Fruit fly (Drosophila melanogaster) whole organism, embryonic: Measurements from ENCODE around the gene CG11178.

ENCODE experiments used
- CG10431 ChIP-seq: fragments of 200-800 bp; sonication (Bioruptor generic); optimal IDR thresholded peaks from 3 replicates; lab custom pipeline; 2018; ENCODE audit warnings: missing biosample characterization, mild to moderate bottlenecking, missing genetic modification characterization
- CG10654 ChIP-seq: fragments of 200-800 bp; sonication (Bioruptor generic); optimal IDR thresholded peaks from 2 replicates; lab custom pipeline; 2016; ENCODE audit warnings: missing biosample characterization, missing genetic modification characterization
- CG11093 ChIP-seq: fragments of 200-800 bp; sonication (Bioruptor generic); IDR thresholded peaks from 3 replicates; pipeline ENCODE4 v1.3.6; 2022; ENCODE audit warnings: missing biosample characterization, missing genetic modification characterization
- CG11456 ChIP-seq: fragments of 200-800 bp; sonication (Bioruptor generic); IDR thresholded peaks from 3 replicates; pipeline ENCODE4 v1.3.6; 2022; ENCODE audit warnings: missing biosample characterization, missing genetic modification characterization
- CG12299 ChIP-seq: fragments of 200-800 bp; sonication (Bioruptor generic); optimal IDR thresholded peaks from 2 replicates; lab custom pipeline; 2018; ENCODE audit warnings: missing biosample characterization, mild to moderate bottlenecking, missing genetic modification characterization
- CG13624 ChIP-seq: fragments of 200-800 bp; sonication (Bioruptor generic); optimal IDR thresholded peaks from 2 replicates; lab custom pipeline; 2016; ENCODE audit warnings: missing biosample characterization, missing genetic modification characterization
- CG15514 ChIP-seq: fragments of 200-800 bp; sonication (Bioruptor generic); optimal IDR thresholded peaks from 3 replicates; lab custom pipeline; 2017; ENCODE audit warnings: missing biosample characterization, missing genetic modification characterization, mild to moderate bottlenecking, moderate library complexity, missing genetic modification reagents
- CG16813 ChIP-seq: fragments of 200-800 bp; sonication (Bioruptor generic); IDR thresholded peaks from 3 replicates; pipeline ENCODE4 v1.3.6; 2022; ENCODE audit warnings: missing biosample characterization, missing genetic modification characterization; ENCODE audit not compliant: partially characterized antibody
- CG17328 ChIP-seq: fragments of 200-800 bp; sonication (Bioruptor generic); IDR thresholded peaks from 2 replicates; pipeline ENCODE4 v1.3.6; 2022; ENCODE audit warnings: missing biosample characterization, missing genetic modification characterization
- CG17612 ChIP-seq: fragments of 200-800 bp; sonication (Bioruptor generic); IDR thresholded peaks from 2 replicates; pipeline ENCODE4 v1.3.6; 2022; ENCODE audit warnings: missing biosample characterization, missing genetic modification characterization
- CG2875 ChIP-seq: fragments of 200-800 bp; sonication (Bioruptor generic); optimal IDR thresholded peaks from 2 replicates; lab custom pipeline; 2017; ENCODE audit warnings: missing biosample characterization, mild to moderate bottlenecking, missing genetic modification characterization, missing genetic modification reagents
- CG2889 ChIP-seq: fragments of 200-800 bp; sonication (Bioruptor generic); IDR thresholded peaks from 3 replicates; pipeline ENCODE4 v1.3.6; 2022; ENCODE audit warnings: missing biosample characterization, missing genetic modification characterization
- CG31224 ChIP-seq: fragments of 200-800 bp; sonication (Bioruptor generic); IDR thresholded peaks from 2 replicates; pipeline ENCODE4 v1.3.6; 2022; ENCODE audit warnings: missing biosample characterization, missing genetic modification characterization
- CG31365 ChIP-seq: fragments of 200-800 bp; sonication (Bioruptor generic); optimal IDR thresholded peaks from 2 replicates; lab custom pipeline; 2018; ENCODE audit warnings: missing biosample characterization, mild to moderate bottlenecking, missing genetic modification characterization
- CG31388 ChIP-seq: fragments of 200-800 bp; sonication (Bioruptor generic); optimal IDR thresholded peaks from 2 replicates; lab custom pipeline; 2016; ENCODE audit warnings: missing biosample characterization, missing genetic modification characterization
- CG7987 ChIP-seq: fragments of 200-800 bp; sonication (Bioruptor generic); optimal IDR thresholded peaks from 2 replicates; lab custom pipeline; 2018; ENCODE audit warnings: missing biosample characterization, mild to moderate bottlenecking, missing genetic modification characterization, moderate library complexity
- CG8089 ChIP-seq: fragments of 200-800 bp; sonication (Bioruptor generic); optimal IDR thresholded peaks from 3 replicates; lab custom pipeline; 2016; ENCODE audit warnings: missing biosample characterization, missing genetic modification characterization
- CG9817 ChIP-seq: fragments of 200-800 bp; sonication (Bioruptor generic); optimal IDR thresholded peaks from 2 replicates; lab custom pipeline; 2018; ENCODE audit warnings: missing biosample characterization, mild to moderate bottlenecking, missing genetic modification characterization, moderate library complexity
- Camta ChIP-seq: fragments of 200-800 bp; sonication (Bioruptor generic); optimal IDR thresholded peaks from 2 replicates; lab custom pipeline; 2016; ENCODE audit warnings: missing biosample characterization, missing genetic modification characterization
- Ets97D ChIP-seq: fragments of 200-800 bp; sonication (Bioruptor generic); optimal IDR thresholded peaks from 3 replicates; lab custom pipeline; 2016; ENCODE audit warnings: missing biosample characterization, missing genetic modification characterization
- H15 ChIP-seq: fragments of 200-800 bp; sonication (Bioruptor generic); IDR thresholded peaks from 3 replicates; pipeline ENCODE4 v1.3.6; 2022; ENCODE audit warnings: missing biosample characterization, missing genetic modification characterization
- HLHmδ ChIP-seq: fragments of 200-800 bp; sonication (Bioruptor generic); optimal IDR thresholded peaks from 2 replicates; lab custom pipeline; 2018; ENCODE audit warnings: missing biosample characterization, mild to moderate bottlenecking, missing genetic modification characterization, moderate library complexity
- HmgZ ChIP-seq: fragments of 200-800 bp; sonication (Bioruptor generic); optimal IDR thresholded peaks from 2 replicates; lab custom pipeline; 2018; ENCODE audit warnings: missing biosample characterization, mild to moderate bottlenecking, missing genetic modification characterization
- Hr3 ChIP-seq: fragments of 200-800 bp; sonication (Bioruptor generic); optimal IDR thresholded peaks from 3 replicates; lab custom pipeline; 2016; ENCODE audit warnings: missing biosample characterization, missing genetic modification characterization
- Max ChIP-seq: fragments of 200-800 bp; sonication (Bioruptor generic); optimal IDR thresholded peaks from 2 replicates; lab custom pipeline; 2016; ENCODE audit warnings: missing biosample characterization, mild to moderate bottlenecking, missing genetic modification characterization
- Side ChIP-seq: fragments of 200-800 bp; sonication (Bioruptor generic); optimal IDR thresholded peaks from 2 replicates; lab custom pipeline; 2016; ENCODE audit warnings: missing biosample characterization, missing genetic modification characterization
- Vsx1 ChIP-seq: fragments of 200-800 bp; sonication (Bioruptor generic); optimal IDR thresholded peaks from 2 replicates; lab custom pipeline; 2017; ENCODE audit warnings: missing biosample characterization, mild to moderate bottlenecking, missing genetic modification characterization, missing genetic modification reagents
- bcd ChIP-seq: fragments of 200-800 bp; sonication (Bioruptor generic); optimal IDR thresholded peaks from 2 replicates; lab custom pipeline; 2017; ENCODE audit warnings: missing biosample characterization, mild to moderate bottlenecking, missing genetic modification characterization
- cad ChIP-seq: fragments of >200 bp; optimal IDR thresholded peaks from 2 replicates; lab custom pipeline; 2017; ENCODE audit warnings: missing biosample characterization, missing genetic modification characterization
- cato ChIP-seq: fragments of 200-800 bp; sonication (Bioruptor generic); optimal IDR thresholded peaks from 2 replicates; lab custom pipeline; 2016; ENCODE audit warnings: missing biosample characterization, missing genetic modification characterization, borderline replicate concordance
- corto ChIP-seq: fragments of 200-800 bp; sonication (Bioruptor generic); optimal IDR thresholded peaks from 2 replicates; lab custom pipeline; 2016; ENCODE audit warnings: missing biosample characterization, mild to moderate bottlenecking, missing genetic modification characterization, moderate library complexity
- crol ChIP-seq: fragments of 200-800 bp; sonication (Bioruptor generic); IDR thresholded peaks from 2 replicates; pipeline ENCODE4 v1.3.6; 2022; ENCODE audit warnings: missing biosample characterization, missing genetic modification characterization
- dpn ChIP-seq, 2 experiments: fragments of 200-800 bp; sonication (Bioruptor generic); optimal IDR thresholded peaks; 3 replicates each; lab custom pipeline; 2016; ENCODE audit warnings: missing biosample characterization in 2 of 2, missing genetic modification characterization in 2 of 2
- gem ChIP-seq: fragments of 200-800 bp; sonication (Bioruptor generic); optimal IDR thresholded peaks from 2 replicates; lab custom pipeline; 2019; ENCODE audit warnings: missing biosample characterization, mild to moderate bottlenecking, missing genetic modification characterization, moderate library complexity
- grau ChIP-seq: fragments of 200-800 bp; optimal IDR thresholded peaks from 3 replicates; lab custom pipeline; 2019; ENCODE audit warnings: missing biosample characterization, mild to moderate bottlenecking, missing genetic modification characterization, moderate library complexity
- h ChIP-seq: fragments of >200 bp; optimal IDR thresholded peaks from 2 replicates; lab custom pipeline; 2017
- hb ChIP-seq: fragments of 200-800 bp; sonication (Bioruptor generic); IDR thresholded peaks from 3 replicates; pipeline ENCODE4 v1.3.6; 2022; ENCODE audit warnings: missing biosample characterization, missing genetic modification characterization; ENCODE audit not compliant: partially characterized antibody
- ind ChIP-seq: fragments of 200-800 bp; sonication (Bioruptor generic); optimal IDR thresholded peaks from 3 replicates; lab custom pipeline; 2016; ENCODE audit warnings: missing biosample characterization, missing genetic modification characterization
- insv ChIP-seq, 2 experiments: fragments of 200-800 bp; sonication (Bioruptor generic); optimal IDR thresholded peaks; 3 replicates each; lab custom pipeline; 2016 to 2018; ENCODE audit warnings: missing biosample characterization in 2 of 2, missing genetic modification characterization in 2 of 2
- kah ChIP-seq: fragments of 200-800 bp; sonication (Bioruptor generic); optimal IDR thresholded peaks from 2 replicates; lab custom pipeline; 2018; ENCODE audit warnings: missing biosample characterization, mild to moderate bottlenecking, missing genetic modification characterization
- kay ChIP-seq: fragments of 200-800 bp; sonication (Bioruptor generic); optimal IDR thresholded peaks from 2 replicates; lab custom pipeline; 2016; ENCODE audit warnings: missing biosample characterization, missing genetic modification characterization
- lab ChIP-seq: fragments of 200-800 bp; sonication (Bioruptor generic); optimal IDR thresholded peaks from 3 replicates; lab custom pipeline; 2017; ENCODE audit warnings: missing biosample characterization, missing genetic modification characterization, mild to moderate bottlenecking, moderate library complexity, missing genetic modification reagents
- lmd ChIP-seq: fragments of 200-800 bp; sonication (Bioruptor generic); IDR thresholded peaks from 2 replicates; pipeline ENCODE4 v1.3.6; 2022; ENCODE audit warnings: missing biosample characterization, missing genetic modification characterization
- maf-S ChIP-seq: fragments of 200-800 bp; sonication (Bioruptor generic); optimal IDR thresholded peaks from 2 replicates; lab custom pipeline; 2016; ENCODE audit warnings: missing biosample characterization, missing genetic modification characterization
- peb ChIP-seq: fragments of 200-800 bp; sonication (Bioruptor generic); IDR thresholded peaks from 2 replicates; pipeline ENCODE4 v1.3.6; 2022; ENCODE audit warnings: missing biosample characterization, missing genetic modification characterization
- tio ChIP-seq: fragments of 200-800 bp; sonication (Bioruptor generic); optimal IDR thresholded peaks from 2 replicates; lab custom pipeline; 2017; ENCODE audit warnings: missing biosample characterization, missing genetic modification characterization, inconsistent platforms
- trh ChIP-seq: fragments of 200-800 bp; sonication (Bioruptor generic); optimal IDR thresholded peaks from 2 replicates; lab custom pipeline; 2016; ENCODE audit warnings: missing biosample characterization, missing genetic modification characterization
- wor ChIP-seq: fragments of 200-800 bp; sonication (Bioruptor generic); IDR thresholded peaks from 2 replicates; pipeline ENCODE4 v1.3.6; 2022; ENCODE audit warnings: missing biosample characterization, missing genetic modification characterization
- zfh1 ChIP-seq: fragments of 200-800 bp; sonication (Bioruptor generic); IDR thresholded peaks from 3 replicates; pipeline ENCODE4 v1.3.6; 2022; ENCODE audit warnings: missing biosample characterization, missing genetic modification characterization
- zfh2 ChIP-seq: fragments of 200-800 bp; sonication (Bioruptor generic); optimal IDR thresholded peaks from 2 replicates; lab custom pipeline; 2016; ENCODE audit warnings: missing biosample characterization, missing genetic modification characterization

CG11178 gene

dm6 chrX:13634254-13634999, 28.9 kb downstream of the CG11178 start (continued):
- TF ChIP-seq CG11093 (GFP tag; lab: Robert Waterston, UW) (no peak), trh (GFP tag; lab: Kevin White, UChicago) (no peak), CG12299 (tag; lab: Kevin White, UChicago) (peak; percentile 53), HLHmδ (no peak), cato (GFP tag; lab: Kevin White, UChicago) (no peak), CG7987 (GFP tag; lab: Kevin White, UChicago) (peak; percentile 63), kay (no peak), Hr3 (GFP tag; lab: Kevin White, UChicago) (peak; percentile 18), CG31388 (GFP tag; lab: Kevin White, UChicago) (no peak), ind (GFP tag; lab: Kevin White, UChicago) (peak; percentile 8), zfh2 (GFP tag; lab: Kevin White, UChicago) (peak; percentile 71), CG13624 (peak; percentile 51), gem (tag; lab: Kevin White, UChicago) (peak; percentile 33), zfh1 (GFP tag; lab: Robert Waterston, UW) (0 out of 3 replicates have a peak, but pooled peaks have one; percentile 24), grau (tag; lab: Kevin White, UChicago) (peak; percentile 54), CG8089 (GFP tag; lab: Kevin White, UChicago) (no peak), CG16813 (GFP tag; lab: Robert Waterston, UW) (no peak), CG17328 (no peak), Camta (GFP tag; lab: Kevin White, UChicago) (peak; percentile 25), h (no peak), dpn (GFP tag; optimal IDR thresholded peaks at IDR 0.05; lab: Kevin White, UChicago) (peak; percentile 23 to 44), CG9817 (tag; lab: Kevin White, UChicago) (peak; percentile 41), CG15514 (GFP tag; lab: Kevin White, UChicago) (peak; percentile 55), lmd (GFP tag; lab: Robert Waterston, UW) (peak; percentile 30; the same call in 1 of the 2 replicates), CG31365 (peak; percentile 35), CG17612 (GFP tag; lab: Robert Waterston, UW) (no peak), CG31224 (no peak), Vsx1 (GFP tag; lab: Kevin White, UChicago) (peak; percentile 25), CG2889 (GFP tag; lab: Robert Waterston, UW) (no peak), lab (GFP tag; lab: Kevin White, UChicago) (peak; percentile 83), wor (no peak), kah (GFP tag; lab: Kevin White, UChicago) (no peak), cad (GFP tag; lab: Kevin White, UChicago) (no peak), CG2875 (GFP tag; lab: Kevin White, UChicago) (peak; percentile 40), CG11456 (0 out of 3 replicates have a peak, but pooled peaks have one; percentile 34), CG10654 (no peak), peb (no peak), bcd (GFP tag; lab: Kevin White, UChicago) (peak; percentile 33), Side (GFP tag; lab: Kevin White, UChicago) (peak; percentile 45), hb (GFP tag; lab: Robert Waterston, UW) (no peak), H15 (GFP tag; lab: Robert Waterston, UW) (no peak), Max (GFP tag; lab: Kevin White, UChicago) (peak; percentile 10), crol (no peak), maf-S (peak; percentile 17), Ets97D (GFP tag; lab: Kevin White, UChicago) (no peak), tio (GFP tag; lab: Kevin White, UChicago) (no peak), HmgZ (tag; lab: Kevin White, UChicago) (peak; percentile 38), corto (GFP tag; lab: Kevin White, UChicago) (no peak), CG10431 (no peak), insv (GFP tag; optimal IDR thresholded peaks at IDR 0.05; lab: Kevin White, UChicago) (peak in 1 of 2 experiments; percentile 49)
